Worm (Caenorhabditis elegans): Measurements from ENCODE around the gene mrps-17.

ce11 chrIII:6444335-6444734, 12.7 kb upstream of the mrps-17 start, which contains the start of gene C05D11.13:
- TF ChIP-seq unc-130 (tag; optimal IDR thresholded peaks at IDR 0.05) (peak; percentile 68), skn-1 (tag; optimal IDR thresholded peaks at IDR 0.05) (no peak), egl-27 (tag; optimal IDR thresholded peaks at IDR 0.05) (no peak), ztf-4 (tag; optimal IDR thresholded peaks at IDR 0.05) (no peak), ama-1 (optimal IDR thresholded peaks at IDR 0.05) (peak; percentile 65), mdl-1 (tag; optimal IDR thresholded peaks at IDR 0.05) (peak in 1 of 2 experiments; percentile 23)

Measured in whole organism, L1 larva.